Worm (Caenorhabditis elegans) whole organism, L3 larva: ENCODE data around the gene C04A11.2.

Source experiments
- R02D3.7 ChIP-seq: fragments of 150-350 bp; optimal IDR thresholded peaks from 2 replicates; lab custom pipeline; 2014; ENCODE audit warnings: missing biosample characterization, missing genetic modification characterization
- ZK546.5 ChIP-seq: sonication (generic microtip); optimal IDR thresholded peaks from 2 replicates; lab custom pipeline; 2017; ENCODE audit warnings: missing biosample characterization, missing genetic modification characterization
- aly-2 ChIP-seq: fragments of 150-350 bp; optimal IDR thresholded peaks from 2 replicates; lab custom pipeline; 2014; ENCODE audit warnings: missing biosample characterization, missing genetic modification characterization
- ama-1 ChIP-seq: fragments of 150-350 bp; optimal IDR thresholded peaks from 2 replicates; lab custom pipeline; 2018
- ceh-16 ChIP-seq: sonication (generic microtip); optimal IDR thresholded peaks from 2 replicates; lab custom pipeline; 2017; ENCODE audit warnings: missing biosample characterization, missing genetic modification characterization
- ceh-28 ChIP-seq: fragments of 150-350 bp; optimal IDR thresholded peaks from 2 replicates; lab custom pipeline; 2014; ENCODE audit warnings: missing biosample characterization, missing genetic modification reagents, missing genetic modification characterization
- ceh-82 ChIP-seq: fragments of 150-350 bp; optimal IDR thresholded peaks from 2 replicates; lab custom pipeline; 2014; ENCODE audit warnings: missing biosample characterization, missing genetic modification characterization
- ceh-9 ChIP-seq: sonication (generic microtip); optimal IDR thresholded peaks from 2 replicates; lab custom pipeline; 2018; ENCODE audit warnings: missing biosample characterization, missing genetic modification characterization
- daf-12 ChIP-seq: fragments of 150-350 bp; optimal IDR thresholded peaks from 2 replicates; lab custom pipeline; 2014; ENCODE audit warnings: missing biosample characterization, missing genetic modification reagents, missing genetic modification characterization
- egl-27 ChIP-seq: sonication (generic microtip); optimal IDR thresholded peaks from 4 replicates; lab custom pipeline; 2017; ENCODE audit warnings: missing biosample characterization, missing genetic modification reagents, missing genetic modification characterization
- egl-5 ChIP-seq: fragments of 150-350 bp; optimal IDR thresholded peaks from 2 replicates; lab custom pipeline; 2017; ENCODE audit warnings: missing biosample characterization, missing genetic modification reagents, missing genetic modification characterization, inconsistent platforms
- elt-1 ChIP-seq: fragments of 150-350 bp; optimal IDR thresholded peaks from 2 replicates; lab custom pipeline; 2014; ENCODE audit warnings: missing biosample characterization, missing genetic modification characterization
- elt-2 ChIP-seq: sonication (generic microtip); optimal IDR thresholded peaks from 2 replicates; lab custom pipeline; 2016; ENCODE audit warnings: missing genetic modification reagents, mild to moderate bottlenecking, missing genetic modification characterization, missing compliant biosample characterization
- elt-3 ChIP-seq, 3 experiments: fragments of 150-350 bp in 1 of 3; sonication (generic microtip) in 2 of 3; optimal IDR thresholded peaks; 2 replicates in 2 of 3; 4 replicates in 1 of 3; lab custom pipeline; 2014 to 2017; ENCODE audit warnings: missing biosample characterization in 3 of 3, missing genetic modification characterization in 3 of 3
- eor-1 ChIP-seq, 2 experiments: fragments of 150-350 bp; optimal IDR thresholded peaks; 2 replicates each; lab custom pipeline; 2014 to 2018; ENCODE audit warnings: missing biosample characterization in 2 of 2, missing genetic modification characterization in 2 of 2
- fkh-10 ChIP-seq: sonication (generic microtip); optimal IDR thresholded peaks from 2 replicates; lab custom pipeline; 2017; ENCODE audit warnings: missing biosample characterization, missing genetic modification reagents, missing genetic modification characterization
- fkh-2 ChIP-seq: fragments of 150-350 bp; optimal IDR thresholded peaks from 2 replicates; lab custom pipeline; 2014; ENCODE audit warnings: missing biosample characterization, missing genetic modification reagents, missing genetic modification characterization
- fos-1 ChIP-seq: fragments of 150-350 bp; optimal IDR thresholded peaks from 2 replicates; lab custom pipeline; 2014; ENCODE audit warnings: missing biosample characterization, missing genetic modification characterization
- hmg-11 ChIP-seq: sonication (generic microtip); optimal IDR thresholded peaks from 2 replicates; lab custom pipeline; 2016; ENCODE audit warnings: missing genetic modification characterization, missing compliant biosample characterization
- jun-1 ChIP-seq: fragments of 150-350 bp; optimal IDR thresholded peaks from 2 replicates; lab custom pipeline; 2014; ENCODE audit warnings: missing biosample characterization, missing genetic modification reagents, missing genetic modification characterization
- lin-15B ChIP-seq: fragments of 150-350 bp; optimal IDR thresholded peaks from 2 replicates; lab custom pipeline; 2014; ENCODE audit warnings: missing biosample characterization, missing genetic modification characterization
- lin-39 ChIP-seq: fragments of 150-350 bp; optimal IDR thresholded peaks from 2 replicates; lab custom pipeline; 2018; ENCODE audit warnings: missing biosample characterization, missing genetic modification reagents, missing genetic modification characterization
- lsy-12 ChIP-seq: sonication (generic microtip); optimal IDR thresholded peaks from 2 replicates; lab custom pipeline; 2016; ENCODE audit warnings: mild to moderate bottlenecking, missing genetic modification characterization, missing compliant biosample characterization
- mdl-1 ChIP-seq: fragments of 150-350 bp; optimal IDR thresholded peaks from 2 replicates; lab custom pipeline; 2014; ENCODE audit warnings: missing biosample characterization, missing genetic modification characterization
- mml-1 ChIP-seq: fragments of 150-350 bp; sonication (generic microtip); optimal IDR thresholded peaks from 3 replicates; lab custom pipeline; 2014; ENCODE audit warnings: missing biosample characterization, missing genetic modification characterization
- nfya-1 ChIP-seq: sonication (generic microtip); optimal IDR thresholded peaks from 2 replicates; lab custom pipeline; 2017; ENCODE audit warnings: missing genetic modification characterization, mild to moderate bottlenecking, missing compliant biosample characterization, antibody characterized with exemption, moderate library complexity; ENCODE audit not compliant: insufficient read depth
- nhr-11 ChIP-seq: fragments of 150-350 bp; optimal IDR thresholded peaks from 2 replicates; lab custom pipeline; 2014; ENCODE audit warnings: missing biosample characterization, missing genetic modification characterization
- nhr-12 ChIP-seq: fragments of 150-350 bp; optimal IDR thresholded peaks from 2 replicates; lab custom pipeline; 2014; ENCODE audit warnings: missing biosample characterization, missing genetic modification characterization
- nhr-23 ChIP-seq: fragments of 150-350 bp; optimal IDR thresholded peaks from 2 replicates; lab custom pipeline; 2014; ENCODE audit warnings: missing biosample characterization, missing genetic modification reagents, missing genetic modification characterization
- nhr-237 ChIP-seq: fragments of 150-350 bp; optimal IDR thresholded peaks from 2 replicates; lab custom pipeline; 2014; ENCODE audit warnings: missing biosample characterization, missing genetic modification characterization
- nhr-25 ChIP-seq: sonication (generic microtip); optimal IDR thresholded peaks from 2 replicates; lab custom pipeline; 2017; ENCODE audit warnings: missing biosample characterization, missing genetic modification characterization
- nhr-28 ChIP-seq: fragments of 150-350 bp; optimal IDR thresholded peaks from 2 replicates; lab custom pipeline; 2014; ENCODE audit warnings: missing biosample characterization, missing genetic modification characterization
- nhr-43 ChIP-seq: sonication (generic microtip); optimal IDR thresholded peaks from 2 replicates; lab custom pipeline; 2016; ENCODE audit warnings: mild to moderate bottlenecking, missing genetic modification characterization, missing compliant biosample characterization; ENCODE audit not compliant: poor library complexity, severe bottlenecking
- nhr-67 ChIP-seq: fragments of 150-350 bp; optimal IDR thresholded peaks from 2 replicates; lab custom pipeline; 2014; ENCODE audit warnings: missing biosample characterization, missing genetic modification characterization
- nhr-76 ChIP-seq: fragments of 150-350 bp; sonication (generic microtip); optimal IDR thresholded peaks from 5 replicates; lab custom pipeline; 2014; ENCODE audit warnings: missing biosample characterization, missing genetic modification characterization
- nhr-77 ChIP-seq: fragments of 150-350 bp; optimal IDR thresholded peaks from 2 replicates; lab custom pipeline; 2014; ENCODE audit warnings: missing biosample characterization, missing genetic modification characterization
- pha-4 ChIP-seq: fragments of 150-350 bp; optimal IDR thresholded peaks from 2 replicates; lab custom pipeline; 2014; ENCODE audit warnings: missing biosample characterization, missing genetic modification reagents, missing genetic modification characterization
- pqm-1 ChIP-seq: fragments of 150-350 bp; optimal IDR thresholded peaks from 2 replicates; lab custom pipeline; 2017; ENCODE audit warnings: missing biosample characterization, missing genetic modification characterization, inconsistent platforms
- sea-2 ChIP-seq: fragments of 150-350 bp; sonication (generic microtip); optimal IDR thresholded peaks from 4 replicates; lab custom pipeline; 2014; ENCODE audit warnings: missing biosample characterization, missing genetic modification reagents, missing genetic modification characterization
- skn-1 ChIP-seq: fragments of 150-350 bp; optimal IDR thresholded peaks from 2 replicates; lab custom pipeline; 2014; ENCODE audit warnings: missing biosample characterization, missing genetic modification characterization
- snpc-4 ChIP-seq: fragments of 150-350 bp; optimal IDR thresholded peaks from 2 replicates; lab custom pipeline; 2014; ENCODE audit warnings: missing biosample characterization, missing genetic modification characterization
- tbx-2 ChIP-seq: sonication (generic microtip); optimal IDR thresholded peaks from 2 replicates; lab custom pipeline; 2016; ENCODE audit warnings: mild to moderate bottlenecking, missing genetic modification characterization, missing compliant biosample characterization
- unc-39 ChIP-seq: sonication (generic microtip); optimal IDR thresholded peaks from 4 replicates; lab custom pipeline; 2017; ENCODE audit warnings: missing biosample characterization, missing genetic modification characterization
- unc-62 ChIP-seq: fragments of 150-350 bp; sonication (generic microtip); optimal IDR thresholded peaks from 4 replicates; lab custom pipeline; 2014; ENCODE audit warnings: missing biosample characterization, missing genetic modification reagents, missing genetic modification characterization
- zag-1 ChIP-seq: fragments of 150-350 bp; optimal IDR thresholded peaks from 2 replicates; lab custom pipeline; 2014; ENCODE audit warnings: missing biosample characterization, missing genetic modification characterization
- ztf-11 ChIP-seq: fragments of 150-350 bp; optimal IDR thresholded peaks from 2 replicates; lab custom pipeline; 2014; ENCODE audit warnings: missing biosample characterization, missing genetic modification characterization
- ztf-4 ChIP-seq: fragments of 150-350 bp; optimal IDR thresholded peaks from 2 replicates; lab custom pipeline; 2014; ENCODE audit warnings: missing biosample characterization, missing genetic modification characterization

The C04A11.2 gene

ce11 chrX:13666864-13667263 is 1.8 kb downstream of the C04A11.2 start:
- TF ChIP-seq ceh-16 (no peak), tbx-2 (tag; lab: Kevin White, UChicago) (no peak), nhr-76 (tag; lab: Kevin White, UChicago) (no peak), ztf-11 (tag; lab: Kevin White, UChicago) (no peak), pha-4 (tag; lab: Kevin White, UChicago) (no peak)

DNA sequence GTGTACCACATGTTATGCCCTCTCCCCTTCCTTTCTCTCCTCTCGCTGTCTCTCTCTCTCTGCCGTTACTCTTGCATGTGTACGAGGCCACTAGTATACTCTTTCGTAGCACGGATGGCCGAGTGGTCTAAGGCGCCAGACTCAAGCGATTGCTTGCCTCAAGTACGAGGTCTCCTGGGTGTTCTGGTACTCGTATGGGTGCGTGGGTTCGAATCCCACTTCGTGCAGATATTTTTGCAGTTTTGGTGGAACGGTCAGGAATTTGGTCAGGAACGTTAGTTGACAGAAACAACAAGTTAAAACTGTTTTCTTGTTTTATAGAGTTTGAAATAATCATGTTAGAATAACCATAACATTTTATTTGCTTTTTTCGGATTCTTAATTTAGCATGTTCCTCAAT is 3.2 kb downstream of the C04A11.2 start:
- TF ChIP-seq R02D3.7 (peak; percentile 38), nhr-25 (tag; lab: Kevin White, UChicago) (peak; percentile 46), zag-1 (tag; lab: Kevin White, UChicago) (no peak), ama-1 (lab: Kevin White, UChicago) (peak; percentile 49), lin-39 (tag; lab: Kevin White, UChicago) (peak; percentile 87), tbx-2 (tag; lab: Kevin White, UChicago) (peak; percentile 85), nhr-76 (tag; lab: Kevin White, UChicago) (peak; percentile 37), aly-2 (no peak), eor-1 (tag; optimal IDR thresholded peaks at IDR 0.05; lab: Kevin White, UChicago) (no peak), nhr-11 (peak; percentile 33), unc-62 (GFP tag; lab: Kevin White, UChicago) (no peak), nhr-237 (tag; lab: Kevin White, UChicago) (no peak), elt-1 (peak; percentile 58), snpc-4 (tag; lab: Kevin White, UChicago) (peak; percentile 11), egl-27 (tag; lab: Kevin White, UChicago) (peak; percentile 30), mdl-1 (tag; lab: Kevin White, UChicago) (no peak), ceh-82 (tag; lab: Kevin White, UChicago) (peak; percentile 37), nfya-1 (tag; lab: Kevin White, UChicago) (peak; percentile 71), jun-1 (tag; lab: Kevin White, UChicago) (peak; percentile 86), mml-1 (tag; lab: Kevin White, UChicago) (no peak), fkh-2 (no peak), hmg-11 (tag; lab: Kevin White, UChicago) (peak; percentile 99), sea-2 (peak; percentile 58), pqm-1 (peak; percentile 41), ztf-4 (peak; percentile 49), elt-3 (tag; optimal IDR thresholded peaks at IDR 0.05; lab: Kevin White, UChicago) (peak in 1 of 3 experiments; percentile 31), egl-5 (peak; percentile 89), nhr-12 (no peak), ceh-9 (tag; lab: Kevin White, UChicago) (no peak), elt-2 (tag; lab: Kevin White, UChicago) (peak; percentile 49), pha-4 (tag; lab: Kevin White, UChicago) (peak; percentile 81), fos-1 (no peak), daf-12 (tag; lab: Kevin White, UChicago) (no peak), ztf-11 (tag; lab: Kevin White, UChicago) (no peak), fkh-10 (GFP tag; lab: Kevin White, UChicago) (peak; percentile 51), nhr-23 (tag; lab: Kevin White, UChicago) (peak; percentile 67), skn-1 (peak; percentile 43), nhr-77 (tag; lab: Kevin White, UChicago) (peak; percentile 46), lin-15B (peak; percentile 38), lsy-12 (tag; lab: Kevin White, UChicago) (peak; percentile 85), ceh-28 (tag; lab: Kevin White, UChicago) (peak; percentile 13), ceh-16 (no peak), nhr-67 (tag; lab: Kevin White, UChicago) (no peak), unc-39 (tag; lab: Kevin White, UChicago) (peak; percentile 27), ZK546.5 (tag; lab: Kevin White, UChicago) (no peak), nhr-43 (tag; lab: Kevin White, UChicago) (peak; percentile 81), nhr-28 (tag; lab: Kevin White, UChicago) (no peak)
